Worm (Caenorhabditis elegans): ENCODE results near the gene ssp-10.
"Not testable (repeated sequence)": the region's sequence is repeated elsewhere in the genome, so short reads cannot be mapped to it uniquely, and the experiment has no call there.

ssp-10 gene

ce11 chrIV:9850931-9851330, at the start of gene ssp-10:
ssp-10 (minus strand) TSS chrIV:9851031.
- no peak for TF ChIP-seq nhr-48 (tag; optimal IDR thresholded peaks at IDR 0.05)

- TF ChIP-seq Y48G9A.11 (GFP tag; IDR thresholded peaks at IDR 0.05): no peak
- peak; percentile 65 for TF ChIP-seq mes-2 (tag; optimal IDR thresholded peaks at IDR 0.05; ENCODE audit: poor library complexity, severe bottlenecking)
- TF ChIP-seq dmd-6 (GFP tag; IDR thresholded peaks at IDR 0.05): 0 out of 2 replicates have a peak, but pooled peaks have one; percentile 5
- peak; percentile 25 for TF ChIP-seq fkh-10 (GFP tag; optimal IDR thresholded peaks at IDR 0.05)
- peak; percentile 61 for TF ChIP-seq ces-1 (GFP tag; optimal IDR thresholded peaks at IDR 0.05)
- no peak for TF ChIP-seq fos-1 (tag; optimal IDR thresholded peaks at IDR 0.05)
Observed at ce11 chrIV:9899227-9899626, 48.4 kb upstream of the ssp-10 start.

- peak; percentile 58 for TF ChIP-seq aha-1 (tag)
- 0 out of 2 replicates have a peak, but pooled peaks have one; percentile 4 for TF ChIP-seq dmd-6 (GFP tag; IDR thresholded peaks at IDR 0.05)
- no peak for TF ChIP-seq lin-15B (tag; optimal IDR thresholded peaks at IDR 0.05)
- no peak for TF ChIP-seq egl-27 (tag; optimal IDR thresholded peaks at IDR 0.05)
- TF ChIP-seq sdz-12 (GFP tag; optimal IDR thresholded peaks at IDR 0.05): no peak
Observed at ce11 chrIV:9898712-9899111, 47.9 kb upstream of the ssp-10 start, which contains the start of gene tbc-3. tbc-3 (plus strand) TSS chrIV:9899012.

ce11 chrIV:9895088-9895487, 44.3 kb upstream of the ssp-10 start, which contains the start of gene ssp-32:
ssp-32 (plus strand) TSS chrIV:9895388.
- no peak for TF ChIP-seq hif-1 (tag; optimal IDR thresholded peaks at IDR 0.05)
- no peak for TF ChIP-seq nhr-41 (GFP tag; IDR thresholded peaks at IDR 0.05)
- TF ChIP-seq F26F4.8 (GFP tag; conservative IDR thresholded peaks at IDR 0.05): no peak
- TF ChIP-seq egl-43 (GFP tag; IDR thresholded peaks at IDR 0.05): no peak
- no peak for TF ChIP-seq mep-1 (tag; optimal IDR thresholded peaks at IDR 0.05)
- TF ChIP-seq daf-12 (tag; optimal IDR thresholded peaks at IDR 0.05): no peak
- TF ChIP-seq daf-8 (GFP tag; IDR thresholded peaks at IDR 0.05): no peak
- TF ChIP-seq ceh-20 (GFP tag; IDR thresholded peaks at IDR 0.05): no peak
- no peak for TF ChIP-seq D1046.2 (GFP tag; IDR thresholded peaks at IDR 0.05)
- TF ChIP-seq Y105C5A.15 (GFP tag; IDR thresholded peaks at IDR 0.05): no peak
- no peak for TF ChIP-seq madf-9 (GFP tag; conservative IDR thresholded peaks at IDR 0.05)
- TF ChIP-seq snpc-1.2 (GFP tag; IDR thresholded peaks at IDR 0.05): no peak
- no peak for TF ChIP-seq R02D3.7 (tag; optimal IDR thresholded peaks at IDR 0.05)
- no peak for TF ChIP-seq ceh-28 (tag; optimal IDR thresholded peaks at IDR 0.05)
- TF ChIP-seq ztf-11 (tag; optimal IDR thresholded peaks at IDR 0.05): no peak
- no peak for TF ChIP-seq fkh-10 (GFP tag; optimal IDR thresholded peaks at IDR 0.05)
- no peak for TF ChIP-seq nhr-11 (tag; optimal IDR thresholded peaks at IDR 0.05)

ce11 chrIV:9894331-9894730, 43.5 kb upstream of the ssp-10 start, which contains the start of gene msp-77:
msp-77 (plus strand) TSS chrIV:9894631.
- TF ChIP-seq F26F4.8 (GFP tag; conservative IDR thresholded peaks at IDR 0.05): 0 out of 2 replicates have a peak, but pooled peaks have one; percentile 57

- not testable (repeated sequence) for TF ChIP-seq ceh-20 (GFP tag; IDR thresholded peaks at IDR 0.05); zfp-2 (tag; optimal IDR thresholded peaks at IDR 0.05); lin-38 (GFP tag; IDR thresholded peaks at IDR 0.05)
Observed at ce11 chrIV:9893649-9894048, 42.8 kb upstream of the ssp-10 start, which contains the start of gene sss-1. sss-1 (minus strand) TSS chrIV:9893749.

ce11 chrIV:9891938-9892337, 41.1 kb upstream of the ssp-10 start, which contains the start of gene F32B6.4:
F32B6.4 (minus strand) TSS chrIV:9892038.
- TF ChIP-seq lin-39 (tag; optimal IDR thresholded peaks at IDR 0.05) (no peak), ctbp-1 (GFP tag; IDR thresholded peaks at IDR 0.05) (no peak), T20F7.1 (GFP tag; optimal IDR thresholded peaks at IDR 0.05) (no peak), hmg-1.1 (GFP tag; IDR thresholded peaks at IDR 0.05) (no peak), mes-2 (tag; optimal IDR thresholded peaks at IDR 0.05; ENCODE audit: poor library complexity, severe bottlenecking) (no peak), F44E2.7 (GFP tag; IDR thresholded peaks at IDR 0.05) (no peak), madf-5 (GFP tag; IDR thresholded peaks at IDR 0.05) (no peak), daf-8 (GFP tag; IDR thresholded peaks at IDR 0.05) (no peak), R02D3.7 (tag; optimal IDR thresholded peaks at IDR 0.05) (no peak), tag-97 (GFP tag; IDR thresholded peaks at IDR 0.05) (no peak)

Data from whole organism, L4 larva.